Worm (Caenorhabditis elegans): ENCODE measurements around the gene F17A9.4.

Gene F17A9.4

DNA sequence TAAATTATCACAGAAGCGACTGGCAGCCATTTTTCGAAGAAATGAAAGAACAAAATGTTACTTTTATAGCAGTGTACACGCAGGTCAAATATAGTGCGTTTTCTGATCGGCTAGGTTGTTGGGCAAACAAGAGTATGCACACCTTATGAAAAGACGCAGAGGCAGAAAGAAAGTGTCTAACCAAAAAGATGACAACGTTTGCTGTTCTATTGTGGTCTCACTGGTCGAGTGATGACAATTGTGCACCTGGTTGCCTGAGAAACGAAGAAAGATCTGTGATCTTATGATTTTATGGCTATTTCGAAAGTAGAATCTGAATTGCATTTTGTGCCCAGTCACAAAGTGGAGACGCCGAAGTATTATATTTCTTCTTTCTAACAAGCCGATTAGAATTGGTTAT, at the start of gene F17A9.4:
F17A9.4 (minus strand) TSS at position 97 of the 400 bp plus-strand sequence.
- no peak for TF ChIP-seq him-1 (tag; optimal IDR thresholded peaks at IDR 0.05)
- no peak for TF ChIP-seq dao-5 (tag; optimal IDR thresholded peaks at IDR 0.05)
- no peak for TF ChIP-seq W03F9.2 (tag; optimal IDR thresholded peaks at IDR 0.05)

DNA sequence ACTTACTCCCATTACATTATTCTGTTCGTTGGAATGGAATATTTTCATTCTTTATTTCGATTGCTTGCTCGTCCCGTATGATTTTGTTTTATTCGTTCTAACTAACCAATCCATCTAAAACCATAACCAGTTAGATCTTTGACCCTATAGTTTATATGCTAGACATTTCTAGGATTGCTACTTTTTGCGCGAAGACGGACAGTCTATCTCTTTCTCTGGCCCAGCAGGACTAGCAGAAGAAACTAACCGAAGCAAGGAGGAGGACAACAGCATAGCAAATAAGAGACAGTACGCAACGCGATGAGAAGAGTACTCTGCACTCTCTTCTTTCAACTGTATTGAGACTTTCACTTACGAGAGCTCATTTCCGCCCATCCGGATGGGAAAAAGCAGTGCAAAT, 27.7 kb upstream of the F17A9.4 start:
- TF ChIP-seq him-1 (tag; optimal IDR thresholded peaks at IDR 0.05) (no peak), dao-5 (tag; optimal IDR thresholded peaks at IDR 0.05) (no peak), W03F9.2 (tag; optimal IDR thresholded peaks at IDR 0.05) (no peak)

DNA sequence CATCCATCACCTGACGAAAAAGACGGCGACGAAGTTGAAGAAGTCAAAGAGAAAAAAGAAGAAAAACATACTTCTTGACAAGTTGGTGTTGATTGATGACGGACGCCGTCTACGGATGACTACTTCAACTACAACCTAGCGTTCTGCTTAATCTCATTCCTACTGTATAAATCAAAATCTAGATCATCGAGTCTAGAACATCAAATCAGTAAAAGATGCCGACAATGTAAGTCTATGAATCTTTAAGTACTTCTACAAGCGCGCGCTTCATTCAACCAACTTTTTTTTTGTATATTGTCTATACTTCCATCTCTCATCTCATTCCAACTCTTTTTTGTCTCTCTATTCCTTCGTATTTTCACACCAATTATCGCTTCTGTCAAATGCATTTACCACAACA, 25.0 kb upstream of the F17A9.4 start:
- TF ChIP-seq W03F9.2 (tag; optimal IDR thresholded peaks at IDR 0.05) (no peak), him-1 (tag; optimal IDR thresholded peaks at IDR 0.05) (no peak), dao-5 (tag; optimal IDR thresholded peaks at IDR 0.05) (no peak)

DNA sequence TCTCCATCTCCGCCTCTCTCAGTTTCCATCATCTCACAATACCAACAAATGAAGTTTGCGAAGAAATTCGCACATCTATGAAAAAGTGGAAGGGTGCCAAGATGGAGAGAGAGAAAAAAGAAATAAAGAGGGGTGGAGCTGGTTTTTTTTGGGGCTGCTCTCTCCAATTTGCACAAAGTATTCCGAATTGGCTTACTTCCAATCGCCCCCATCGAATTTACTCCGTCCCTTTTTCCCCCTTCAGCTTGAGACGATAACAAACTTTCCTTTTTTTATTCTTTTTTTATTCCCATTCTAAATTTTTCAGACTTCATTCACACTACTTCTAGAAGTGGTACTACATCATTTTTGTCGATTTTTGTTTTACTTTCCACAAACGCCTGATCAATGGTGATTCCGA, 20.7 kb upstream of the F17A9.4 start, which contains the start of gene exp-2:
exp-2 (plus strand) TSS at position 301 of the 400 bp plus-strand sequence.
- TF ChIP-seq W03F9.2 (tag; optimal IDR thresholded peaks at IDR 0.05) (no peak), dao-5 (tag; optimal IDR thresholded peaks at IDR 0.05) (no peak), him-1 (tag; optimal IDR thresholded peaks at IDR 0.05) (no peak)

DNA sequence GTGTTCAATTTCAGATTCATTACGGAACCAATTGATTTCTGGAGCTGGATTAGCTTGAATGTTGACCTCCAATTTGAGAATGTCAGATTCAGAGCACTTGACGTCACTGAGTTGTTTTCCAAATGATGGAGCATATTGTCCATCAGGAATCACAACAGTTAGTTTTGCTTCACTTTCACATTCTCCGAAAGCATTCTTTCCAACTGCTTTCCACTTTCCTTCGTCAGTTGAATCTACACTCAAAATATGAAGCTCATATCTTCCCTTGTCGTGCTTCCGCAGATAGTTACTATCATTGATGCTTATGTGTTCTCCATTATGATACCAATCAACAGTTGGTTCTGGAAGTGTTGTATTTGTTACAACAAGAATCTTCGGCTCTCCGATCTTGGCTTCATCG, 17.9 kb upstream of the F17A9.4 start:
- no peak for TF ChIP-seq dao-5 (tag; optimal IDR thresholded peaks at IDR 0.05)
- TF ChIP-seq W03F9.2 (tag; optimal IDR thresholded peaks at IDR 0.05) = no peak
- no peak for TF ChIP-seq him-1 (tag; optimal IDR thresholded peaks at IDR 0.05)

DNA sequence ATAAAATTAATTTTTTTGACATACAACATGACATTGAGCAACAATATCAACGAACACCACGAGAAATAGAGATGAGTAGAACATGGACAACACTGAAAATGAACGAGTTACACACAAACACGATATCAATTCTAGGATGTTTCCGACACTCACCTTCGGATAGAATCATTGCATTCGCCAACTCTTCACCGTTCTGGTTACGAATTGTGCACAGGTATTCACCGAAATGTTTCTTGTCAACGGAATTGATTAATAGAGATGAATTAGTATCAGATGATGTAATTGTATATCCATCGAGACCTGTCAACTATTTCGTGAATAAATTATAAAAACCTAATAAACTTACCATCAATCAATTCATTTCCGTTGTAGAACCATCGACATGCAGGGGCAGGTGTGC, 11.2 kb upstream of the F17A9.4 start:
- TF ChIP-seq him-1 (tag; optimal IDR thresholded peaks at IDR 0.05) (no peak), dao-5 (tag; optimal IDR thresholded peaks at IDR 0.05) (no peak), W03F9.2 (tag; optimal IDR thresholded peaks at IDR 0.05) (no peak)

DNA sequence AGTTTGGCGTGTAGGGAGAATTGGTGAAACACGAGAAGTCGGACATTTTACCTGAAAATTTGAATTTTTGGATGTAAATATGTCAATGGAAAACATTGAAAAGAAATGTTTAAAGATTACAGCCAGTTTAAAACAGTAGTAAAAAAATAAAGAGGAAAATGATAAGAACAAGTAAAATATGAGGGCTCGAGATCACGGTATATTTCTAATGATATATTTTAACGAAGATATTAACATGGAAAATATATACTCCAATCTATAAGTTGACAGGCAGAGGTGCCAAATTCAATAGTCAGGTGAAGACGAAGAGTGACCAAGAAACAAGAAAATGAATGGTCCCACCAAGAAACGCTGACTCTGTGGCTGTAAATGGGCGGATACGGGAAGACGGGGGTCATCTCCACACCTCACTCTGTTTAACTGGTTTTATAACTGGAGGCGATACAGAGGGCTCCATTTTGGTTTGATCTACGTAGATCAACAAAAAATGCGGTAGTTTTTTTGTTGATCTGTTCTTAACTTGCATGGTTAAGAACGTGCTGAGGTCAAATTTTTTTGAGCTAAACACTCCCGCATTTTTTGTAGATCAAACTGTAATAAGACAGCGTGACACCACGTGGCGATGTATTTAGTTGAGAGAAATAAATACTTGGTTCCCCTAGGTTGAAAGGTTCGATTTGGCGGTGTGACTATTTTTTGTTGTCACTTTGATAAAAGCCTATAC, 9.9 kb upstream of the F17A9.4 start, which contains the start of gene ceh-49:
ceh-49 (minus strand) TSS at position 51 of the 724 bp plus-strand sequence.
- TF ChIP-seq him-1 (tag; optimal IDR thresholded peaks at IDR 0.05) (no peak), dao-5 (tag; optimal IDR thresholded peaks at IDR 0.05) (no peak)

DNA sequence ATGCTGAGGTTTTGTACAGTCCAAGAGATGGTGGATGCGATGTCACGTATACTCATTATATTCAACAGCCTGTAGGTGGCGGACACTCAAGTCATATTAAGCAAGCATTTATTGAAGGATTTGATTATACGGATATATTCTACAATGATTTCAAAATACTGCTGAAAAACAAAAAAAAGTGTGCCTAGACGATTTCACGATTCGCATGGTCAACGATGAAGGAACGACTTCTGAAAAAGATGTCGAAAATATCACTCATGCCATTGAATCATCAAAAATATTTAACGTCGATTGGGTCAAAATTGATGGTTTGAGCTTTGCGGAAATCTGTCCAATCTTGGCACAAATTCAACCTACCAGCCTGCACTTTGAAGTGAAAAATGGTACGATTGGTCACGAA, 6.6 kb upstream of the F17A9.4 start:
- TF ChIP-seq W03F9.2 (tag; optimal IDR thresholded peaks at IDR 0.05) = no peak
- no peak for TF ChIP-seq dao-5 (tag; optimal IDR thresholded peaks at IDR 0.05)
- no peak for TF ChIP-seq him-1 (tag; optimal IDR thresholded peaks at IDR 0.05)

DNA sequence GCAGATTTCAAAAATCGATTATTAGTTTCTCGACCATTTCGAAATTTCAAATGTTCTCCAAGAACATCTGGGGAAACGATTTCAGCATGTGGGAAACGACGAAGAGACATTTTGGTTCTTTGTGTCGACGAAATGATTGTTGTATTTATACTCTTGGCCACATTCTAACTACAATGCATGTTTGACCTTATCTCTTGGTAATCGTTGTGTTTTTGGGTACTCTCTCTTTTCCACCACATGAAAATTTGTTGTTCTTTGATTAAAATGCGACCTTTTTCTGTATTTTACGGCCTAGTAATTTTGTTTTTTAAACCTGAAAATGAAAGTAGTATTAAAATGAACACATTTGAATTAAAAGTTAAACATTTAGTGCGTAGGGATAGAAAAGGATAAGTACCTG, 2.4 kb upstream of the F17A9.4 start, which contains the start of gene F17A9.5:
F17A9.5 (minus strand) TSS at position 175 of the 400 bp plus-strand sequence.
- TF ChIP-seq W03F9.2 (tag; optimal IDR thresholded peaks at IDR 0.05) = no peak
- TF ChIP-seq him-1 (tag; optimal IDR thresholded peaks at IDR 0.05) = no peak
- no peak for TF ChIP-seq dao-5 (tag; optimal IDR thresholded peaks at IDR 0.05)

DNA sequence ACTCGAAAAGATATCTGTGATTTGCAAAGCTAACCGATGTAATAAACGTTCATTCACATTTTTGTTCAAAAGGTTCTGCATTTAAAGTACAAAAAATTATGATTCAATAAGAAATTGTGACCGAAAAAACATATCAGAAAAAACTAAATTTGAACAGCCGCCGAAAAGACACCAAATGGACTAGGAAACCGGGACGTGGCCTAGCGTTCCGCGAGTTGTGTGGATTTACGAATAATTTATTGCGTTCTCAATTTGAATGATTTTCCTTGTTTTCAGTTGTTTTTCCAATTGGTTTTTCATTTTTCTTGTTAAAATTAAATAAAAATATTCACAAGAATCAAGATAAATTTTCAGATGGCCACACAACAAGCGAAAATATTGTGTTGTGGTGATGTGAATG, 3.0 kb downstream of the F17A9.4 start, which contains the start of gene cwf-19L1:
cwf-19L1 (plus strand) TSS at position 355 of the 400 bp plus-strand sequence.
- no peak for TF ChIP-seq him-1 (tag; optimal IDR thresholded peaks at IDR 0.05)
- TF ChIP-seq W03F9.2 (tag; optimal IDR thresholded peaks at IDR 0.05) = peak; percentile 61

DNA sequence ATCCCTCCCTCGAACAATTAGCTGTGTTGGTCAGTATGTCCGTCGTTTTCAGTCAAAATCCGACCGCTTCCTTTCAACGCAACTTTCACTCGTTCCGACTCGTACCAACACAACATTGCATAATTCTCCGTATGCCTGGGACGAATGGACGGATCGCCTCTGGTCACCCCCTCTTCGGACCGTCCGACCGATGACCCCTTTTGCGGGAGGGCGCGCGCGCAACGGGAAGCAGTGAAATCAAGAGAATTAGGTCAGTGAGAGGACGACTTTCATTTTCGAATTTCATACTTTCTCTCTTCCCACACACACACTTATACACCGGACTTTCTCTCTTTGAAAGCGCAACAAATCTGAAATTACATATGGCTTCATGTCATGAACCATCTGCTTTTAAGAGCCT, 5.1 kb downstream of the F17A9.4 start, which contains the start of gene atf-8:
atf-8 (plus strand) TSS at position 234 of the 400 bp plus-strand sequence.
- TF ChIP-seq him-1 (tag; optimal IDR thresholded peaks at IDR 0.05) (no peak), W03F9.2 (tag; optimal IDR thresholded peaks at IDR 0.05) (no peak), dao-5 (tag; optimal IDR thresholded peaks at IDR 0.05) (no peak)

DNA sequence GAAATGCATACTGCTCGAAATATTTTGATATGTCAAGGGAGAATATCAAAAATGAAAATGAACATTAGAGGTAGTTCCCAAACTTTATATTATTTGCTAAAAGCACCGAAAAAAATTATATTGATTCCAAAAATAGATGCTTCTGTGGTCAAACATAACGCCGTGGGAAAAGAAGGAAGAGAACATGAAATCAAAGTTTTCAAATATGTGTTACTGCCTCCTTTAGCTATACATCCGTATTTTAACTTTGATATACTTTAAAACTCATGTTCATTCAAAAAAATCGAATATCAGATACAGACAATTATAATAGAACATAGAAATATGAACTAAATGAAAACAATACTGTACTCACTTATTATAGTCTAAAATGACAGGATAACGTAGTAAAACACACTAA, 7.0 kb downstream of the F17A9.4 start, which contains the start of gene Y38A10A.11:
Y38A10A.11 (minus strand) TSS at position 101 of the 400 bp plus-strand sequence.
- no peak for TF ChIP-seq him-1 (tag; optimal IDR thresholded peaks at IDR 0.05)
- no peak for TF ChIP-seq dao-5 (tag; optimal IDR thresholded peaks at IDR 0.05)
- TF ChIP-seq W03F9.2 (tag; optimal IDR thresholded peaks at IDR 0.05) = no peak

DNA sequence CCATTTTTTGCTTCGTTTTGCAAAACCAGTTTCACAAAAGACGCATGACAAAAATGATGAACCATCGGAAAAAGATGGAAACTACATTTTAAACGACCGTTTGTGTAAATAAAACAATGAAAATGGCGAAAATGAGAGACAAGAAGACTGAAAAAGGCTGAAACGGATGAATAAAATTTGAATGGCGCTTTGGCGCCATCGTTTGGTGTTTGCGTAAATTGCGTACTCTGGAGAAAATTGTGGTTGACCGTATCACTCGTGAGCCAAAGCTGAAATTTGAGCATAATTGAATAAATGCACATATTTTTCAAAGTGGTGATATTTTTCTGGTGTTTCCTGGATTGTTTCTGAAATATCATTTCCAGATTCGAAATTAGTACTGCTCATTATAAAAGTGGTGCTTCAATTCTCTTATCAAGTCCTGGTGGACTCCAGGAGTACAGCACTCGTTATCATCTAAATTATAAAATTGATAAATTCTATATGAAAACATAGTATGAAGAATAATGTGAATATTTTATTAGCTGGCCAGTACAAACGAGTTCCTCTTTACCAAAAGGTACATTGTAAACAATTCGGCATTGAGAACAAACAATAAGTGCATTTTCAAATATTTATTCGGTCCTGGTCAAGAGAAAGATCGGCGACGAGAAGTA, 9.1 kb downstream of the F17A9.4 start:
- TF ChIP-seq him-1 (tag; optimal IDR thresholded peaks at IDR 0.05) (no peak), dao-5 (tag; optimal IDR thresholded peaks at IDR 0.05) (no peak), W03F9.2 (tag; optimal IDR thresholded peaks at IDR 0.05) (no peak)

DNA sequence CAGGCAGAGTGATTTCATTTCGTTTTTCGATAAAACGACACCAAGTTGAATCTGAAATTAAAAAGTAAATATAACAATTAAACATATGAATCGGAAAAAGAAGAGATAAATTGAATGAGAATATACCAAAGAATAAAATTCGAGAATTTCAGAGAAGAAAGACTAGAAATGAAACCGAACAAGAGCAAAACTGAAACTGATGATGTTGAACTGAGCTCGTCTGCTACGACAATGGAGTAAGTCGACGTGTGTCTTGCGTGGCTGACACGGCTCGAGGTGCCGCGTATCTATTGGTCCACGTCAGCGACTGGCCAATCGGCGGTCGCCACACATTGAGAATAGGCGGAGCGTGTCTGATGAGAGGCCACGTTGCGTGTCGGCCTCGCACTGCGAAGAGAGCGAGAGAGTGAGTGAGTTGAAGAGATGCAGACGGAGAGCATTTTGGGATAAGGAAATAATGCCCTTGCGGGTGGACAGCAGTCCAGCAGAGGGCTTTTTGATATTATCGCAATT, 9.9 kb downstream of the F17A9.4 start, which contains the start of gene crt-1:
crt-1 (minus strand) TSS at position 51 of the 513 bp plus-strand sequence.
- TF ChIP-seq W03F9.2 (tag; optimal IDR thresholded peaks at IDR 0.05) (peak; percentile 87), him-1 (tag; optimal IDR thresholded peaks at IDR 0.05) (peak; percentile 63), dao-5 (tag; optimal IDR thresholded peaks at IDR 0.05) (no peak)

All from whole organism, L4/young adult.